Worm (Caenorhabditis elegans): ENCODE results near the gene idpc-7.

idpc-7 gene

DNA sequence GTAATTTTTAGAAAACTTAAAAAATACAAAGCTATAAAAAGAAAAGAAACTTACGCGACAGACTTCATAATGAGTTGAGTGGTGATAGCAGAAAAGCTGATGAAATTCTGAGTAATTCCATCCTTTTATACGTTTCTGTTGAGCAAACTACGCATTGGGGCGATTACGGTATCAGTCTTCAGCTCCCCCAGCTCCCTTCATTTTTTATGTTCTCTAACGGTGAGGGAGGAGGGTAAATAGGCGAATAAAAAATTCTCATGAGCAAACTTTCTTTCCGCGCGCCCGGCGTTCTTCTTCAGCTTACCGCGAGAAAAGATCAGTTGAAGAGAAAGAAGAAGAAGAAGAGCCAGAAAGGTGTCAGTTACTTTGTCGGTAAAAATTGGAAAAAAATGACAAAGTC lies at the start of gene idpc-7:
TSS of gene idpc-7 (minus strand) at position 101 of the 400 bp plus-strand sequence.
- TF ChIP-seq ama-1 (optimal IDR thresholded peaks at IDR 0.05) (no peak), ceh-19 (GFP tag; optimal IDR thresholded peaks at IDR 0.05) (no peak), K09A11.1 (tag; optimal IDR thresholded peaks at IDR 0.05; ENCODE audit: insufficient read depth) (no peak), elt-4 (tag; optimal IDR thresholded peaks at IDR 0.05) (no peak), ahr-1 (tag; optimal IDR thresholded peaks at IDR 0.05) (no peak)

DNA sequence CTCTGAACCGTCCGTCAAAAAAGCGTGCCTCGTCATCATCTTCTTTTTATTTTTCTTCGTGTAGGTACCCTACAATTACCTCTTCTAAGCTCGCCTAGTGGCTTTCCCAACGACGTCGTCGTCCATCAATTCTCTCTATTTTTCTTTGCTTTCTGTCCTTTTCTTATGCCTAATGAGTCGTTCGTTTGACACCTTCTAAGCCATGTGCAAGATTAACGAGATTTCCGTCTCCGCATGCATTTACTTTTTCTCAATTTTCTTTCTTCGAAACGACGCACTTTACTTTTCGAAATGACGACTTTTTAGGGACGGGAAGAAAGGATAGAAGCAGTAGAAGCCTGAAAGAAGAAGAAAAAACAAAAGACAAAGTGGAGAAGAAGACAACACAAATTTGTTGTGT lies 47.6 kb upstream of the idpc-7 start, which contains the start of gene ZK287.1:
TSS of gene ZK287.1 (plus strand) at position 301 of the 400 bp plus-strand sequence.
- TF ChIP-seq unc-42 (tag; optimal IDR thresholded peaks at IDR 0.05), result peak; percentile 17
- no peak for TF ChIP-seq dve-1 (tag; optimal IDR thresholded peaks at IDR 0.05)
- TF ChIP-seq fkh-10 (GFP tag; optimal IDR thresholded peaks at IDR 0.05), result peak; percentile 3
- no peak for TF ChIP-seq C08G9.2 (tag; optimal IDR thresholded peaks at IDR 0.05)
- no peak for TF ChIP-seq pha-4 (tag; optimal IDR thresholded peaks at IDR 0.05)

DNA sequence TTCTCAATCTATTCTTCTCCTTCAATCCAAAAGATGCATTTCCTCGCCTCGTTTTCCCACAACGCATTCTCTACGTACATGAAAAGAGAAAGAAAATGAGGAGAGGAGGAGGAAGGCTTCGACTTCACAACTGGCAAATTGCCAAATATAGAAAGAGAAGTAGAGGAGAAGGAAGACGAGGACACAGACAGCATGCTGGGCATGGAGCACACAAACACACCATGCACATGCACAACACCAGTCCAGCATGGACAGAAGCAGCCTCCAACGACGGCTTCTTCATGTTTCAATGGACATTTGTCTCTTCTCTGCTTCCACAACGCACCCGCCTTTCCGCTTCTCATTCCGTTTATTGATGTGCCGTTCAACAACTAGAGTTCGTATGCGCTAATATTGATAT lies 45.8 kb upstream of the idpc-7 start:
- TF ChIP-seq lin-11 (tag; optimal IDR thresholded peaks at IDR 0.05) (no peak), ztf-16 (tag; optimal IDR thresholded peaks at IDR 0.05) (no peak), rnt-1 (tag; optimal IDR thresholded peaks at IDR 0.05) (no peak), mec-3 (tag; optimal IDR thresholded peaks at IDR 0.05; ENCODE audit: borderline replicate concordance) (no peak), T23F11.4 (GFP tag; optimal IDR thresholded peaks at IDR 0.05) (no peak), C38D4.7 (GFP tag; optimal IDR thresholded peaks at IDR 0.05) (no peak), K09A11.1 (tag; optimal IDR thresholded peaks at IDR 0.05; ENCODE audit: insufficient read depth) (no peak), unc-3 (GFP tag; conservative IDR thresholded peaks at IDR 0.05) (no peak), unc-3 (tag; optimal IDR thresholded peaks at IDR 0.05) (no peak), che-1 (tag; optimal IDR thresholded peaks at IDR 0.05) (no peak), ceh-19 (GFP tag; optimal IDR thresholded peaks at IDR 0.05) (peak; percentile 39), ceh-45 (GFP tag; IDR thresholded peaks at IDR 0.05) (no peak), F13H6.1 (tag; optimal IDR thresholded peaks at IDR 0.05) (no peak), sox-2 (GFP tag; IDR thresholded peaks at IDR 0.05) (no peak), hlh-30 (tag; optimal IDR thresholded peaks at IDR 0.05; ENCODE audit: insufficient read depth) (no peak), pqm-1 (tag; optimal IDR thresholded peaks at IDR 0.05) (no peak), lim-6 (tag; optimal IDR thresholded peaks at IDR 0.05) (no peak), unc-42 (tag; optimal IDR thresholded peaks at IDR 0.05) (peak; percentile 14), dve-1 (tag; optimal IDR thresholded peaks at IDR 0.05) (no peak), ceh-14 (tag; optimal IDR thresholded peaks at IDR 0.05) (no peak), fkh-10 (GFP tag; optimal IDR thresholded peaks at IDR 0.05) (no peak), elt-4 (tag; optimal IDR thresholded peaks at IDR 0.05) (no peak), ceh-18 (tag; optimal IDR thresholded peaks at IDR 0.05) (no peak), K02D7.2 (tag; optimal IDR thresholded peaks at IDR 0.05) (no peak), ceh-30 (tag; optimal IDR thresholded peaks at IDR 0.05) (no peak), dmd-4 (tag; optimal IDR thresholded peaks at IDR 0.05; ENCODE audit: borderline replicate concordance) (no peak), syd-9 (tag; optimal IDR thresholded peaks at IDR 0.05) (no peak), hlh-13 (GFP tag; optimal IDR thresholded peaks at IDR 0.05) (no peak), tbx-2 (tag; optimal IDR thresholded peaks at IDR 0.05) (peak; percentile 44), ceh-9 (tag; optimal IDR thresholded peaks at IDR 0.05) (no peak), nhr-11 (tag; optimal IDR thresholded peaks at IDR 0.05) (no peak), madf-2 (tag; optimal IDR thresholded peaks at IDR 0.05) (no peak), Y22D7AL.16 (tag; optimal IDR thresholded peaks at IDR 0.05) (no peak), pros-1 (tag; optimal IDR thresholded peaks at IDR 0.05) (no peak), unc-86 (tag; optimal IDR thresholded peaks at IDR 0.05) (peak; percentile 18), ref-2 (tag; optimal IDR thresholded peaks at IDR 0.05) (peak; percentile 0), tbx-7 (tag; optimal IDR thresholded peaks at IDR 0.05) (no peak), hlh-8 (tag; optimal IDR thresholded peaks at IDR 0.05) (no peak), gmeb-2 (tag; optimal IDR thresholded peaks at IDR 0.05) (no peak), pax-1 (tag; optimal IDR thresholded peaks at IDR 0.05) (no peak), pha-2 (tag; optimal IDR thresholded peaks at IDR 0.05) (no peak), ceh-48 (tag; optimal IDR thresholded peaks at IDR 0.05) (peak; percentile 30), hlh-15 (tag; optimal IDR thresholded peaks at IDR 0.05) (no peak), ceh-31 (tag; optimal IDR thresholded peaks at IDR 0.05) (peak; percentile 82), fax-1 (tag; optimal IDR thresholded peaks at IDR 0.05) (no peak), C08G9.2 (tag; optimal IDR thresholded peaks at IDR 0.05) (no peak)
